Worm (Caenorhabditis elegans) whole organism, late embryonic: ENCODE results near the gene nlp-57.

ENCODE experiments used
- F13H6.1 ChIP-seq: sonication (generic microtip); optimal IDR thresholded peaks from 2 replicates; lab custom pipeline; 2016; ENCODE audit warnings: missing genetic modification characterization, missing compliant biosample characterization
- T23F11.4 ChIP-seq: fragments of 200-800 bp; sonication (Bioruptor generic); optimal IDR thresholded peaks from 2 replicates; lab custom pipeline; 2018; ENCODE audit warnings: mild to moderate bottlenecking, missing genetic modification characterization, missing compliant biosample characterization
- ama-1 ChIP-seq: fragments of 150-350 bp; optimal IDR thresholded peaks from 2 replicates; lab custom pipeline; 2014
- ceh-18 ChIP-seq: sonication (generic microtip); optimal IDR thresholded peaks from 2 replicates; lab custom pipeline; 2016; ENCODE audit warnings: missing genetic modification characterization, missing compliant biosample characterization
- ceh-6 ChIP-seq: fragments of 200-800 bp; sonication (Bioruptor generic); optimal IDR thresholded peaks from 2 replicates; lab custom pipeline; 2018; ENCODE audit warnings: mild to moderate bottlenecking, missing genetic modification characterization, missing compliant biosample characterization
- ets-4 ChIP-seq: sonication (generic microtip); optimal IDR thresholded peaks from 2 replicates; lab custom pipeline; 2016; ENCODE audit warnings: missing genetic modification characterization, missing compliant biosample characterization
- fkh-10 ChIP-seq: fragments of 150-350 bp; optimal IDR thresholded peaks from 2 replicates; lab custom pipeline; 2014; ENCODE audit warnings: missing biosample characterization, missing genetic modification reagents, missing genetic modification characterization
- hlh-13 ChIP-seq: fragments of 200-800 bp; sonication (Bioruptor generic); optimal IDR thresholded peaks from 2 replicates; lab custom pipeline; 2018; ENCODE audit warnings: mild to moderate bottlenecking, missing genetic modification characterization, missing compliant biosample characterization
- hlh-15 ChIP-seq: sonication (generic microtip); optimal IDR thresholded peaks from 2 replicates; lab custom pipeline; 2016; ENCODE audit warnings: missing genetic modification characterization, missing compliant biosample characterization
- madf-2 ChIP-seq: sonication (generic microtip); optimal IDR thresholded peaks from 2 replicates; lab custom pipeline; 2017; ENCODE audit warnings: missing genetic modification characterization, missing compliant biosample characterization
- pha-4 ChIP-seq: fragments of 150-350 bp; optimal IDR thresholded peaks from 2 replicates; lab custom pipeline; 2018; ENCODE audit warnings: missing biosample characterization, missing genetic modification reagents, missing genetic modification characterization
- unc-3 ChIP-seq, 2 experiments: fragments of 200-800 bp in 1 of 2; sonication (Bioruptor generic) in 1 of 2; sonication (generic microtip) in 1 of 2; conservative IDR thresholded peaks in 1 of 2; optimal IDR thresholded peaks in 1 of 2; 2 replicates each; pipeline versions ENCODE4 v1.3.6 to Lab custom; 2016 to 2022; ENCODE audit warnings: missing compliant biosample characterization in 2 of 2, missing genetic modification characterization in 2 of 2, missing genetic modification reagents in 1 of 2
- unc-55 ChIP-seq: sonication (generic microtip); optimal IDR thresholded peaks from 2 replicates; lab custom pipeline; 2017; ENCODE audit warnings: missing biosample characterization, missing genetic modification reagents, missing genetic modification characterization

- TF ChIP-seq ceh-18 (tag; lab: Kevin White, UChicago), result no peak
- no peak for TF ChIP-seq fkh-10 (GFP tag; lab: Kevin White, UChicago)
- TF ChIP-seq T23F11.4, result no peak
- no peak for TF ChIP-seq ets-4
- TF ChIP-seq ama-1 (lab: Kevin White, UChicago), result no peak
- TF ChIP-seq hlh-13 (GFP tag; lab: Kevin White, UChicago), result no peak
- TF ChIP-seq madf-2 (tag; lab: Kevin White, UChicago), result no peak
- TF ChIP-seq ceh-6 (GFP tag; lab: Kevin White, UChicago), result no peak
- TF ChIP-seq pha-4 (tag; lab: Kevin White, UChicago), result no peak
- no peak for TF ChIP-seq F13H6.1 (tag; lab: Kevin White, UChicago)
- no peak for TF ChIP-seq hlh-15 (tag; lab: Kevin White, UChicago)
- TF ChIP-seq unc-3 (GFP tag; conservative IDR thresholded peaks at IDR 0.05; lab: Robert Waterston, UW), result no peak
- no peak for TF ChIP-seq unc-3 (tag; optimal IDR thresholded peaks at IDR 0.05; lab: Kevin White, UChicago)
- no peak for TF ChIP-seq unc-55 (GFP tag; lab: Kevin White, UChicago)
These were observed 50.2 kb downstream of the nlp-57 start for ce11 chrX:11367087-11367486.
